Worm (Caenorhabditis elegans): ENCODE measurements around the gene str-108.

The str-108 gene

DNA sequence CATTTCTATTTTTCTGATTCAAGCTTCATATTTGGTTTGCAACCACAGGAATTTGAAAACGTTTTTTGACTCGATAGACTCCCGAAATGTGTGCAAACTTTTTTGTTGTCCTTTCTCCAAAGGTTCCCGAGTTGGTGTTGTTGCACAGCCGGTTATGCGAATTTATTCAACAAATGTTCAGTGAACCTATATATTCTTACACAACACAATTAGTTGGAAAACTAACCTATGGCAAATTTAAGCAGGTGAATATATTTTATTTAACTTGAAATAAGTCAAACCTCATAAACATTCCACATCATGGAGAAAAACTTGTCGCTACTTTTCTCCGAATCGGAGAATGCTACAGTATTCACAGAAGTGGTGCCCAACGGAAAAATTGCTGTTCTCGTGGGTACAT is 17.3 kb downstream of the str-108 start, which contains the start of gene srz-14:
TSS of gene srz-14 (plus strand) at position 301 of the 400 bp plus-strand sequence.
- TF ChIP-seq ztf-18 (tag; optimal IDR thresholded peaks at IDR 0.05), result no peak
- no peak for TF ChIP-seq atf-7 (tag; optimal IDR thresholded peaks at IDR 0.05)
- no peak for TF ChIP-seq die-1 (tag; optimal IDR thresholded peaks at IDR 0.05)
- no peak for TF ChIP-seq madf-3 (GFP tag; IDR thresholded peaks at IDR 0.05)
- TF ChIP-seq hrde-1 (tag; optimal IDR thresholded peaks at IDR 0.05; ENCODE audit: borderline replicate concordance), result no peak
- no peak for TF ChIP-seq snpc-1.1 (tag; optimal IDR thresholded peaks at IDR 0.05; ENCODE audit: insufficient read depth)
- TF ChIP-seq let-526 (GFP tag; IDR thresholded peaks at IDR 0.05), result no peak
- no peak for TF ChIP-seq K12H6.12 (tag; optimal IDR thresholded peaks at IDR 0.05)
- TF ChIP-seq F49E8.2 (tag; optimal IDR thresholded peaks at IDR 0.05; ENCODE audit: insufficient read depth), result no peak
- no peak for TF ChIP-seq C17E4.6 (GFP tag; IDR thresholded peaks at IDR 0.05)
- no peak for TF ChIP-seq akir-1 (GFP tag; optimal IDR thresholded peaks at IDR 0.05)
- no peak for TF ChIP-seq ztf-25 (GFP tag; IDR thresholded peaks at IDR 0.05)
- TF ChIP-seq nfya-1 (tag; optimal IDR thresholded peaks at IDR 0.05; ENCODE audit: borderline replicate concordance, insufficient read depth), result no peak
- no peak for TF ChIP-seq nfya-2 (GFP tag; IDR thresholded peaks at IDR 0.05)
- TF ChIP-seq C06A6.2 (GFP tag; conservative IDR thresholded peaks at IDR 0.05), result no peak
- no peak for TF ChIP-seq dox-1 (GFP tag; IDR thresholded peaks at IDR 0.05)
- TF ChIP-seq chd-7 (tag; optimal IDR thresholded peaks at IDR 0.05), result no peak
- no peak for TF ChIP-seq F57C9.4 (tag; optimal IDR thresholded peaks at IDR 0.05)

DNA sequence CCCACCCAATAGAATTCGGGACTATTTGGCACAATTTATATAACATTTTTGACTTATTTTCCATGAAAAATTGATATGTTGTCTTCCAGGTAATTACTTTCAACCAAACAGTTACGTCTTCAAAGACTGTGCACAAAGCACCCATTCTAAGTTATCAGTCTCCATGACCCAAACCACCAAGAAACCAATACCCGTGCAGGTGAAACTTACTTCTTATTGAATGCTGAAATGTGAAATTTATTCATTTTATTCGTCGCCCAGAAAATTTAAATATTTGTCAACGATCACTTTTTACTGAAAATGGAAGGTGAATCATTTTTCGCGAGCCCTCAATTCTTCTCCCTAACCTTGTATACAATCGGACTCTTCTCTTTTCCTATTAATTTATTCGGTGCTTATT is 24.4 kb downstream of the str-108 start, which contains the start of gene srh-281:
TSS of gene srh-281 (plus strand) at position 301 of the 400 bp plus-strand sequence.
- no peak for TF ChIP-seq ztf-26 (tag; optimal IDR thresholded peaks at IDR 0.05)
- TF ChIP-seq mel-28 (tag; optimal IDR thresholded peaks at IDR 0.05; ENCODE audit: borderline replicate concordance), result no peak
- no peak for TF ChIP-seq sea-2 (GFP tag; IDR thresholded peaks at IDR 0.05)
- TF ChIP-seq F33H1.4 (GFP tag; IDR thresholded peaks at IDR 0.05), result no peak
- TF ChIP-seq snpc-3.4 (tag; optimal IDR thresholded peaks at IDR 0.05), result no peak
- TF ChIP-seq nhr-120 (GFP tag; IDR thresholded peaks at IDR 0.05), result no peak
- no peak for TF ChIP-seq lsl-1 (GFP tag; optimal IDR thresholded peaks at IDR 0.05)
- TF ChIP-seq Y56A3A.18 (GFP tag; IDR thresholded peaks at IDR 0.05), result no peak
- TF ChIP-seq tbx-9 (tag; optimal IDR thresholded peaks at IDR 0.05; ENCODE audit: borderline replicate concordance), result no peak
- no peak for TF ChIP-seq hlh-12 (tag; optimal IDR thresholded peaks at IDR 0.05)
- no peak for TF ChIP-seq K12H6.12 (tag; optimal IDR thresholded peaks at IDR 0.05)
- no peak for TF ChIP-seq unc-62 (GFP tag; optimal IDR thresholded peaks at IDR 0.05)
- TF ChIP-seq rec-8 (tag; optimal IDR thresholded peaks at IDR 0.05), result no peak
- no peak for TF ChIP-seq lsy-27 (tag; optimal IDR thresholded peaks at IDR 0.05; ENCODE audit: borderline replicate concordance, insufficient read depth)
- no peak for TF ChIP-seq pbrm-1 (GFP tag; IDR thresholded peaks at IDR 0.05)
- TF ChIP-seq akir-1 (GFP tag; optimal IDR thresholded peaks at IDR 0.05), result no peak

DNA sequence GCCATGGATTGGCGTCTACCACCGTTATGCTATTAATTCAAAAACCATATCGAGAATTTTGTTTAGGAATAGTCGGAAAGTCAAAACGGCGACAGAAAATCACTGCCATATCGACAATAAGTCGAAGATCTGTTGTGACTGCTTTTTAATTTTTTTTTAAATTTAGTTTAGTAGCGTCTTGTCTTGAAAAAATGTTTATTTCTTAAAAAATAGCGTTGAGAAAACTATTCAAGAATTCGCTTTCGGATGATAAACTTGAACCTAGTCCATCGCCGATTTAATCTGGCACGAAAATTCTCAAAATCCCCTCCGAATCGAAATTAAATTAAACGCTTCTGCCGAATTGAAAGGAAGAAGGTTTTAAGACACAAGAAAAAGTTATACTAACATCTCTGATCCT is 26.1 kb downstream of the str-108 start, which contains the start of gene srh-279:
TSS of gene srh-279 (plus strand) at position 301 of the 400 bp plus-strand sequence.
- TF ChIP-seq chd-7 (tag; optimal IDR thresholded peaks at IDR 0.05) (no peak), ets-4 (GFP tag; optimal IDR thresholded peaks at IDR 0.05) (no peak), lin-54 (GFP tag; optimal IDR thresholded peaks at IDR 0.05) (no peak), Y53G8AR.9 (GFP tag; conservative IDR thresholded peaks at IDR 0.05) (no peak)
